Worm (Caenorhabditis elegans) whole organism, L1 larva: Measurements from ENCODE around the gene ZC250.2.

Experiments used
- C04F5.9 ChIP-seq: sonication (generic microtip); optimal IDR thresholded peaks from 2 replicates; lab custom pipeline; 2016; ENCODE audit warnings: missing genetic modification characterization, missing compliant biosample characterization
- C34B4.2 ChIP-seq: sonication (generic microtip); optimal IDR thresholded peaks from 2 replicates; lab custom pipeline; 2017; ENCODE audit warnings: mild to moderate bottlenecking, missing genetic modification characterization, missing compliant biosample characterization
- F16B12.6 ChIP-seq: fragments of 150-350 bp; optimal IDR thresholded peaks from 2 replicates; lab custom pipeline; 2014; ENCODE audit warnings: missing biosample characterization, missing genetic modification characterization
- aha-1 ChIP-seq: fragments of 150-350 bp; optimal IDR thresholded peaks from 2 replicates; lab custom pipeline; 2014; ENCODE audit warnings: missing biosample characterization, missing genetic modification characterization
- aly-2 ChIP-seq: fragments of 150-350 bp; optimal IDR thresholded peaks from 2 replicates; lab custom pipeline; 2014; ENCODE audit warnings: missing biosample characterization, missing genetic modification characterization
- ama-1 ChIP-seq: fragments of 150-350 bp; optimal IDR thresholded peaks from 2 replicates; lab custom pipeline; 2014
- ceh-63 ChIP-seq: fragments of 200-800 bp; sonication (Bioruptor generic); optimal IDR thresholded peaks from 2 replicates; lab custom pipeline; 2018; ENCODE audit warnings: mild to moderate bottlenecking, missing genetic modification characterization, missing compliant biosample characterization
- ceh-8 ChIP-seq: fragments of 200-800 bp; sonication (Bioruptor generic); optimal IDR thresholded peaks from 2 replicates; lab custom pipeline; 2018; ENCODE audit warnings: mild to moderate bottlenecking, missing genetic modification characterization, moderate library complexity, missing compliant biosample characterization
- ceh-90 ChIP-seq: sonication (generic microtip); optimal IDR thresholded peaks from 2 replicates; lab custom pipeline; 2016; ENCODE audit warnings: missing genetic modification characterization, missing compliant biosample characterization
- ces-1 ChIP-seq: fragments of 150-350 bp; optimal IDR thresholded peaks from 2 replicates; lab custom pipeline; 2014; ENCODE audit warnings: missing biosample characterization, missing genetic modification reagents, missing genetic modification characterization
- dsc-1 ChIP-seq: sonication (generic microtip); optimal IDR thresholded peaks from 2 replicates; lab custom pipeline; 2016; ENCODE audit warnings: mild to moderate bottlenecking, missing genetic modification characterization, missing compliant biosample characterization
- efl-1 ChIP-seq, 4 experiments: fragments of 150-350 bp; optimal IDR thresholded peaks in 3 of 4; peaks in 1 of 4; 1 replicate in 1 of 4; 2 replicates in 3 of 4; lab custom pipeline; 2014; ENCODE audit warnings: missing biosample characterization in 2 of 4, missing genetic modification characterization in 2 of 4, missing genetic modification reagents in 2 of 4
- egl-13 ChIP-seq: sonication (generic microtip); optimal IDR thresholded peaks from 2 replicates; lab custom pipeline; 2016; ENCODE audit warnings: missing genotype, missing genetic modification reagents, missing genetic modification characterization, missing compliant biosample characterization
- egl-27 ChIP-seq, 2 experiments: fragments of 150-350 bp in 1 of 2; sonication (generic microtip); optimal IDR thresholded peaks; 3 replicates each; lab custom pipeline; 2017 to 2018; ENCODE audit warnings: missing biosample characterization in 2 of 2, missing genetic modification characterization in 2 of 2, missing genetic modification reagents in 2 of 2
- elt-3 ChIP-seq, 6 experiments: fragments of 150-350 bp in 1 of 6; sonication (generic microtip); optimal IDR thresholded peaks; 2 replicates each; lab custom pipeline; 2017 to 2018; ENCODE audit warnings: missing biosample characterization in 6 of 6, missing genetic modification characterization in 6 of 6, inconsistent platforms in 1 of 6
- fkh-10 ChIP-seq: sonication (generic microtip); optimal IDR thresholded peaks from 2 replicates; lab custom pipeline; 2017; ENCODE audit warnings: missing biosample characterization, missing genetic modification reagents, missing genetic modification characterization
- fkh-4 ChIP-seq: sonication (generic microtip); optimal IDR thresholded peaks from 2 replicates; lab custom pipeline; 2016; ENCODE audit warnings: missing compliant biosample characterization, missing genetic modification characterization, borderline replicate concordance
- fos-1 ChIP-seq: fragments of 150-350 bp; optimal IDR thresholded peaks from 2 replicates; lab custom pipeline; 2014; ENCODE audit warnings: missing biosample characterization, missing genetic modification characterization
- grh-1 ChIP-seq: fragments of 200-800 bp; sonication (Bioruptor generic); IDR thresholded peaks from 2 replicates; pipeline ENCODE4 v1.3.6; 2022; ENCODE audit warnings: missing genetic modification reagents, missing genetic modification characterization, missing compliant biosample characterization
- hlh-17 ChIP-seq: fragments of 200-800 bp; sonication (Bioruptor generic); optimal IDR thresholded peaks from 2 replicates; lab custom pipeline; 2018; ENCODE audit warnings: missing genetic modification characterization, mild to moderate bottlenecking, missing compliant biosample characterization, moderate library complexity, borderline replicate concordance
- hlh-4 ChIP-seq: sonication (generic microtip); optimal IDR thresholded peaks from 2 replicates; lab custom pipeline; 2016; ENCODE audit warnings: mild to moderate bottlenecking, missing genetic modification characterization, missing compliant biosample characterization
- isw-1 ChIP-seq: fragments of 200-800 bp; sonication (Bioruptor generic); IDR thresholded peaks from 2 replicates; pipeline ENCODE4 v1.3.6; 2022; ENCODE audit warnings: missing genetic modification characterization, missing compliant biosample characterization
- jun-1 ChIP-seq: fragments of 150-350 bp; optimal IDR thresholded peaks from 2 replicates; lab custom pipeline; 2014; ENCODE audit warnings: missing biosample characterization, missing genetic modification reagents, missing genetic modification characterization
- lin-14 ChIP-seq: fragments of 200-800 bp; sonication (Bioruptor generic); optimal IDR thresholded peaks from 2 replicates; lab custom pipeline; 2018; ENCODE audit warnings: mild to moderate bottlenecking, missing genetic modification characterization, moderate library complexity, missing compliant biosample characterization
- lin-35 ChIP-seq, 2 experiments: fragments of 150-350 bp; optimal IDR thresholded peaks; 2 replicates each; lab custom pipeline; 2014; ENCODE audit warnings: missing biosample characterization in 2 of 2, missing genetic modification characterization in 2 of 2, missing genetic modification reagents in 2 of 2
- lsy-2 ChIP-seq, 2 experiments: fragments of 150-350 bp; optimal IDR thresholded peaks; 2 replicates each; lab custom pipeline; 2014; ENCODE audit warnings: missing biosample characterization in 2 of 2, missing genetic modification characterization in 2 of 2
- mab-9 ChIP-seq: fragments of 200-800 bp; sonication (Bioruptor generic); IDR thresholded peaks from 2 replicates; pipeline ENCODE4 v1.3.6; 2022; ENCODE audit warnings: missing genetic modification reagents, missing genetic modification characterization, missing compliant biosample characterization
- mep-1 ChIP-seq: fragments of 150-350 bp; optimal IDR thresholded peaks from 2 replicates; lab custom pipeline; 2014; ENCODE audit warnings: missing biosample characterization, missing genetic modification characterization
- nhr-12 ChIP-seq: sonication (generic microtip); optimal IDR thresholded peaks from 2 replicates; lab custom pipeline; 2017; ENCODE audit warnings: missing biosample characterization, missing genetic modification characterization
- nhr-19 ChIP-seq: fragments of 200-800 bp; sonication (Bioruptor generic); conservative IDR thresholded peaks from 2 replicates; pipeline ENCODE4 v1.3.6; 2022; ENCODE audit warnings: missing genetic modification characterization, missing compliant biosample characterization
- nhr-47 ChIP-seq: sonication (generic microtip); optimal IDR thresholded peaks from 2 replicates; lab custom pipeline; 2016; ENCODE audit warnings: mild to moderate bottlenecking, missing genetic modification characterization, moderate library complexity, missing compliant biosample characterization
- nhr-76 ChIP-seq: sonication (generic microtip); optimal IDR thresholded peaks from 2 replicates; lab custom pipeline; 2017; ENCODE audit warnings: missing biosample characterization, missing genetic modification characterization
- nhr-77 ChIP-seq: fragments of 150-350 bp; optimal IDR thresholded peaks from 2 replicates; lab custom pipeline; 2014; ENCODE audit warnings: missing biosample characterization, missing genetic modification characterization
- nhr-84 ChIP-seq: sonication (generic microtip); optimal IDR thresholded peaks from 2 replicates; lab custom pipeline; 2017; ENCODE audit warnings: missing biosample characterization, missing genetic modification characterization
- nhr-85 ChIP-seq: sonication (generic microtip); peaks from one replicate; lab custom pipeline; 2016; ENCODE audit warnings: missing genetic modification characterization, inconsistent platforms, missing compliant biosample characterization
- pag-3 ChIP-seq: sonication (generic microtip); optimal IDR thresholded peaks from 2 replicates; lab custom pipeline; 2017; ENCODE audit warnings: missing genetic modification characterization, mild to moderate bottlenecking, missing compliant biosample characterization, antibody characterized with exemption, borderline replicate concordance; ENCODE audit not compliant: insufficient read depth
- rnt-1 ChIP-seq: sonication (generic microtip); optimal IDR thresholded peaks from 2 replicates; lab custom pipeline; 2016; ENCODE audit warnings: mild to moderate bottlenecking, missing genetic modification characterization, moderate library complexity, missing compliant biosample characterization
- skn-1 ChIP-seq: fragments of 150-350 bp; optimal IDR thresholded peaks from 2 replicates; lab custom pipeline; 2014; ENCODE audit warnings: missing biosample characterization, missing genetic modification characterization
- snpc-4 ChIP-seq: fragments of 150-350 bp; optimal IDR thresholded peaks from 2 replicates; lab custom pipeline; 2014; ENCODE audit warnings: missing biosample characterization, missing genetic modification characterization
- snu-23 ChIP-seq: sonication (generic microtip); optimal IDR thresholded peaks from 2 replicates; lab custom pipeline; 2016; ENCODE audit warnings: missing genetic modification characterization, missing compliant biosample characterization
- sptf-1 ChIP-seq: fragments of 150-350 bp; optimal IDR thresholded peaks from 2 replicates; lab custom pipeline; 2014; ENCODE audit warnings: missing biosample characterization, missing genetic modification characterization
- sup-37 ChIP-seq: fragments of 200-800 bp; sonication (Bioruptor generic); optimal IDR thresholded peaks from 2 replicates; lab custom pipeline; 2018; ENCODE audit warnings: mild to moderate bottlenecking, missing genetic modification characterization, missing compliant biosample characterization
- swsn-7 ChIP-seq: sonication (generic microtip); optimal IDR thresholded peaks from 2 replicates; lab custom pipeline; 2016; ENCODE audit warnings: missing genetic modification characterization, missing compliant biosample characterization
- unc-30 ChIP-seq: sonication (generic microtip); optimal IDR thresholded peaks from 2 replicates; lab custom pipeline; 2017; ENCODE audit warnings: missing biosample characterization, missing genetic modification characterization
- unc-86 ChIP-seq: sonication (generic microtip); optimal IDR thresholded peaks from 2 replicates; lab custom pipeline; 2016; ENCODE audit warnings: missing genetic modification characterization, missing compliant biosample characterization
- vab-15 ChIP-seq: sonication (generic microtip); optimal IDR thresholded peaks from 2 replicates; lab custom pipeline; 2017; ENCODE audit warnings: missing genotype, mild to moderate bottlenecking, missing genetic modification characterization, missing compliant biosample characterization
- xbp-1 ChIP-seq: sonication (generic microtip); optimal IDR thresholded peaks from 2 replicates; lab custom pipeline; 2016; ENCODE audit warnings: missing genetic modification characterization, missing compliant biosample characterization
- zag-1 ChIP-seq: fragments of 150-350 bp; optimal IDR thresholded peaks from 2 replicates; lab custom pipeline; 2014; ENCODE audit warnings: missing biosample characterization, missing genetic modification characterization
- zip-4 ChIP-seq: fragments of 200-800 bp; sonication (Bioruptor generic); optimal IDR thresholded peaks from 2 replicates; lab custom pipeline; 2018; ENCODE audit warnings: mild to moderate bottlenecking, missing genetic modification characterization, moderate library complexity, missing compliant biosample characterization
- ztf-11 ChIP-seq, 2 experiments: sonication (generic microtip); optimal IDR thresholded peaks; 2 replicates each; lab custom pipeline; 2016 to 2017; ENCODE audit warnings: missing genetic modification characterization in 2 of 2, missing biosample characterization in 1 of 2, missing compliant biosample characterization in 1 of 2
- ztf-4 ChIP-seq: fragments of 150-350 bp; optimal IDR thresholded peaks from 2 replicates; lab custom pipeline; 2014; ENCODE audit warnings: missing biosample characterization, missing genetic modification characterization

ZC250.2 gene

ce11 chrV:5790497-5791280 is 1.4 kb upstream of the ZC250.2 start, which contains the start of the genes nhr-142 and F44E7.9 (continued):
- TF ChIP-seq ceh-63 (GFP tag; lab: Kevin White, UChicago) (no peak), nhr-84 (tag; lab: Kevin White, UChicago) (no peak), nhr-85 (tag; lab: Kevin White, UChicago) (peak; percentile 94), swsn-7 (peak; percentile 84), zip-4 (peak; percentile 38), nhr-76 (tag; lab: Kevin White, UChicago) (no peak), dsc-1 (tag; lab: Kevin White, UChicago) (peak; percentile 79), efl-1 (optimal IDR thresholded peaks at IDR 0.05; lab: Kevin White, UChicago) (peak; percentile 85 to 88), efl-1 (GFP tag; optimal IDR thresholded peaks at IDR 0.05 in 1 of 2; lab: Kevin White, UChicago) (peak; percentile 76 to 98), ceh-90 (tag; lab: Kevin White, UChicago) (no peak), C04F5.9 (tag; lab: Kevin White, UChicago) (peak; percentile 57), elt-3 (tag; optimal IDR thresholded peaks at IDR 0.05; lab: Kevin White, UChicago) (peak in 2 of 6 experiments; percentile 42 to 78), hlh-17 (GFP tag; lab: Kevin White, UChicago) (no peak), sptf-1 (tag; lab: Kevin White, UChicago) (no peak), C34B4.2 (tag; lab: Kevin White, UChicago) (no peak), egl-27 (tag; optimal IDR thresholded peaks at IDR 0.05; lab: Kevin White, UChicago) (no peak), F16B12.6 (peak; percentile 60), skn-1 (tag; lab: Kevin White, UChicago) (peak; percentile 68), aha-1 (tag; lab: Kevin White, UChicago) (peak; percentile 49), jun-1 (peak; percentile 64), rnt-1 (peak; percentile 96), nhr-47 (peak; percentile 92), mab-9 (peak; percentile 55; the same call in 1 of the 2 replicates), mep-1 (tag; lab: Kevin White, UChicago) (peak; percentile 91), lin-14 (GFP tag; lab: Kevin White, UChicago) (peak; percentile 91), xbp-1 (peak; percentile 87), lsy-2 (tag; optimal IDR thresholded peaks at IDR 0.05; lab: Kevin White, UChicago) (peak; percentile 82 to 90), pag-3 (peak; percentile 38), lin-35 (GFP tag; optimal IDR thresholded peaks at IDR 0.05; lab: Kevin White, UChicago) (peak; percentile 81 to 86), ces-1 (GFP tag; lab: Kevin White, UChicago) (no peak), fkh-4 (tag; lab: Kevin White, UChicago) (peak; percentile 32), aly-2 (tag; lab: Kevin White, UChicago) (no peak), nhr-77 (tag; lab: Kevin White, UChicago) (peak; percentile 71), egl-13 (tag; lab: Kevin White, UChicago) (peak; percentile 80), unc-86 (tag; lab: Kevin White, UChicago) (peak; percentile 84), nhr-12 (no peak), nhr-19 (GFP tag; lab: Robert Waterston, UW) (peak; percentile 87), zag-1 (tag; lab: Kevin White, UChicago) (no peak), unc-30 (tag; lab: Kevin White, UChicago) (no peak), ztf-4 (tag; lab: Kevin White, UChicago) (peak; percentile 49), ceh-8 (peak; percentile 66), vab-15 (peak; percentile 24), grh-1 (GFP tag; lab: Robert Waterston, UW) (peak; percentile 68), snu-23 (GFP tag; lab: Kevin White, UChicago) (peak; percentile 89), sup-37 (peak; percentile 40), fkh-10 (GFP tag; lab: Kevin White, UChicago) (peak; percentile 77), fos-1 (tag; lab: Kevin White, UChicago) (peak; percentile 75), ama-1 (lab: Kevin White, UChicago) (no peak), ztf-11 (tag; optimal IDR thresholded peaks at IDR 0.05; lab: Kevin White, UChicago) (peak in 1 of 2 experiments; percentile 75), snpc-4 (tag; lab: Kevin White, UChicago) (peak; percentile 63), hlh-4 (tag; lab: Kevin White, UChicago) (no peak), isw-1 (GFP tag; lab: Robert Waterston, UW) (peak; percentile 73)
